Fruit fly (Drosophila melanogaster) whole organism, wandering third instar larva: ENCODE data around the gene CG33483.

ENCODE experiments used
- HLH106 ChIP-seq: fragments of 200-800 bp; optimal IDR thresholded peaks from 3 replicates; lab custom pipeline; 2019; ENCODE audit warnings: missing biosample characterization, mild to moderate bottlenecking, missing genetic modification characterization, moderate library complexity
- fru ChIP-seq: fragments of 200-800 bp; sonication (Bioruptor generic); optimal IDR thresholded peaks from 3 replicates; lab custom pipeline; 2016; ENCODE audit warnings: missing biosample characterization, mild to moderate bottlenecking, missing genetic modification characterization
- h ChIP-seq: fragments of 200-800 bp; sonication (Bioruptor generic); optimal IDR thresholded peaks from 3 replicates; lab custom pipeline; 2016; ENCODE audit warnings: missing biosample characterization, mild to moderate bottlenecking, missing genetic modification characterization

- TF ChIP-seq HLH106 (tag; lab: Kevin White, UChicago) (no peak), fru (no peak), h (no peak)
Measured at dm6 chr3R:30880024-30880423, 21.9 kb downstream of the CG33483 start.
